Fruit fly (Drosophila melanogaster) whole organism, pupa: ENCODE measurements around the gene CG42717.
A peak's percentile ranks its signal among the peaks of the same experiment; 100 is the strongest.

Source experiments
- CG10348 ChIP-seq: fragments of 200-800 bp; sonication (Bioruptor generic); IDR thresholded peaks from 2 replicates; pipeline ENCODE4 v1.3.6; 2022; ENCODE audit warnings: missing biosample characterization, missing genetic modification characterization
- CG13204 ChIP-seq: fragments of 200-800 bp; sonication (Bioruptor generic); optimal IDR thresholded peaks from 2 replicates; lab custom pipeline; 2018; ENCODE audit warnings: missing biosample characterization, mild to moderate bottlenecking, missing genetic modification characterization, moderate library complexity
- CG14655 ChIP-seq: fragments of 200-800 bp; sonication (Bioruptor generic); optimal IDR thresholded peaks from 3 replicates; lab custom pipeline; 2017; ENCODE audit warnings: mild to moderate bottlenecking, missing biosample characterization, missing genetic modification reagents, missing genetic modification characterization
- CG17806 ChIP-seq: fragments of 200-800 bp; sonication (Bioruptor generic); optimal IDR thresholded peaks from 2 replicates; lab custom pipeline; 2018; ENCODE audit warnings: missing biosample characterization, mild to moderate bottlenecking, missing genetic modification characterization, moderate library complexity
- CG34367 ChIP-seq: fragments of 200-800 bp; sonication (Bioruptor generic); optimal IDR thresholded peaks from 2 replicates; lab custom pipeline; 2018; ENCODE audit warnings: missing biosample characterization, mild to moderate bottlenecking, missing genetic modification characterization
- CG4496 ChIP-seq: fragments of 200-800 bp; sonication (Bioruptor generic); IDR thresholded peaks from 3 replicates; pipeline ENCODE4 v1.3.6; 2022; ENCODE audit warnings: missing biosample characterization, missing genetic modification characterization
- D1 ChIP-seq: fragments of 200-800 bp; sonication (Bioruptor generic); optimal IDR thresholded peaks from 2 replicates; lab custom pipeline; 2018; ENCODE audit warnings: missing biosample characterization, mild to moderate bottlenecking, missing genetic modification characterization, moderate library complexity
- EcR ChIP-seq: fragments of 200-800 bp; sonication (Bioruptor generic); optimal IDR thresholded peaks from 3 replicates; lab custom pipeline; 2019; ENCODE audit warnings: missing biosample characterization, missing genetic modification characterization, mild to moderate bottlenecking, moderate library complexity, missing genetic modification reagents
- Pif1A ChIP-seq: fragments of 200-800 bp; sonication (Bioruptor generic); optimal IDR thresholded peaks from 3 replicates; lab custom pipeline; 2016; ENCODE audit warnings: missing biosample characterization, missing genetic modification characterization
- Snoo ChIP-seq: fragments of 200-800 bp; sonication (Bioruptor generic); optimal IDR thresholded peaks from 3 replicates; lab custom pipeline; 2017; ENCODE audit warnings: missing biosample characterization, mild to moderate bottlenecking, missing genetic modification characterization, inconsistent platforms
- fd96Ca ChIP-seq: fragments of 200-800 bp; sonication (Bioruptor generic); IDR thresholded peaks from 3 replicates; pipeline ENCODE4 v1.3.6; 2022; ENCODE audit warnings: missing biosample characterization, missing genetic modification characterization
- rn ChIP-seq: fragments of 200-800 bp; sonication (Bioruptor generic); IDR thresholded peaks from 2 replicates; pipeline ENCODE4 v1.3.6; 2022; ENCODE audit warnings: missing biosample characterization, missing genetic modification characterization

dm6 chr3L:16037690-16038332, 4.8 kb upstream of the CG42717 start:
- TF ChIP-seq Snoo (peak; percentile 17), rn (GFP tag; lab: Robert Waterston, UW) (no peak), CG13204 (GFP tag; lab: Kevin White, UChicago) (no peak), EcR (peak; percentile 95), Pif1A (GFP tag; lab: Kevin White, UChicago) (peak; percentile 53), CG14655 (GFP tag; lab: Kevin White, UChicago) (peak; percentile 31), CG34367 (tag; lab: Kevin White, UChicago) (no peak), fd96Ca (GFP tag; lab: Robert Waterston, UW) (peak; percentile 72; the same call in 2 of the 3 replicates), CG10348 (no peak), CG4496 (peak; percentile 76), CG17806 (peak; percentile 17), D1 (tag; lab: Kevin White, UChicago) (no peak)
